Fruit fly (Drosophila melanogaster) whole organism, embryonic: ENCODE results near the gene cana.

ENCODE experiments used
- Awh ChIP-seq: fragments of 200-800 bp; sonication (Bioruptor generic); IDR thresholded peaks from 2 replicates; pipeline ENCODE4, ENCODE4 v1.3.6; 2022; ENCODE audit warnings: missing biosample characterization, missing genetic modification characterization
- B-H2 ChIP-seq: fragments of 200-800 bp; sonication (Bioruptor generic); optimal IDR thresholded peaks from 2 replicates; lab custom pipeline; 2018; ENCODE audit warnings: missing biosample characterization, mild to moderate bottlenecking, missing genetic modification characterization
- Bteb2 ChIP-seq: fragments of 200-800 bp; sonication (Bioruptor generic); optimal IDR thresholded peaks from 2 replicates; lab custom pipeline; 2016; ENCODE audit warnings: missing biosample characterization, missing genetic modification characterization
- C15 ChIP-seq: fragments of 200-800 bp; sonication (Bioruptor generic); IDR thresholded peaks from 3 replicates; pipeline ENCODE4 v1.3.6; 2022; ENCODE audit warnings: missing biosample characterization, missing genetic modification characterization
- CG10209 ChIP-seq: fragments of 200-800 bp; sonication (Bioruptor generic); optimal IDR thresholded peaks from 3 replicates; lab custom pipeline; 2017; ENCODE audit warnings: missing biosample characterization, mild to moderate bottlenecking, missing genetic modification characterization, missing genetic modification reagents
- CG11696 ChIP-seq: fragments of 200-800 bp; sonication (Bioruptor generic); IDR thresholded peaks from 2 replicates; pipeline ENCODE4 v1.3.6; 2022; ENCODE audit warnings: missing biosample characterization, missing genetic modification characterization
- CG12104 ChIP-seq: fragments of 200-800 bp; sonication (Bioruptor generic); optimal IDR thresholded peaks from 3 replicates; lab custom pipeline; 2016; ENCODE audit warnings: missing biosample characterization, missing genetic modification characterization
- CG12155 ChIP-seq: fragments of 200-800 bp; sonication (Bioruptor generic); optimal IDR thresholded peaks from 3 replicates; lab custom pipeline; 2016; ENCODE audit warnings: missing biosample characterization, missing genetic modification characterization
- CG13123 ChIP-seq: fragments of 200-800 bp; sonication (Bioruptor generic); optimal IDR thresholded peaks from 2 replicates; lab custom pipeline; 2016; ENCODE audit warnings: missing biosample characterization, missing genetic modification characterization
- CG13424 ChIP-seq: fragments of 200-800 bp; sonication (Bioruptor generic); optimal IDR thresholded peaks from 2 replicates; lab custom pipeline; 2019; ENCODE audit warnings: missing biosample characterization, mild to moderate bottlenecking, missing genetic modification characterization, moderate library complexity
- CG1603 ChIP-seq: fragments of 200-800 bp; sonication (Bioruptor generic); optimal IDR thresholded peaks from 2 replicates; lab custom pipeline; 2019; ENCODE audit warnings: missing biosample characterization, mild to moderate bottlenecking, missing genetic modification characterization, moderate library complexity
- CG2120 ChIP-seq: fragments of 200-800 bp; sonication (Bioruptor generic); optimal IDR thresholded peaks from 3 replicates; lab custom pipeline; 2016; ENCODE audit warnings: missing biosample characterization, missing genetic modification characterization
- CG2202 ChIP-seq: fragments of 200-800 bp; sonication (Bioruptor generic); optimal IDR thresholded peaks from 2 replicates; lab custom pipeline; 2018; ENCODE audit warnings: missing biosample characterization, mild to moderate bottlenecking, missing genetic modification characterization
- CG31224 ChIP-seq: fragments of 200-800 bp; sonication (Bioruptor generic); IDR thresholded peaks from 2 replicates; pipeline ENCODE4 v1.3.6; 2022; ENCODE audit warnings: missing biosample characterization, missing genetic modification characterization
- CG33557 ChIP-seq: fragments of 200-800 bp; sonication (Bioruptor generic); optimal IDR thresholded peaks from 2 replicates; lab custom pipeline; 2019; ENCODE audit warnings: missing biosample characterization, mild to moderate bottlenecking, missing genetic modification characterization, moderate library complexity
- CG5953 ChIP-seq: fragments of 200-800 bp; sonication (Bioruptor generic); IDR thresholded peaks from 2 replicates; pipeline ENCODE4 v1.3.6; 2022; ENCODE audit warnings: missing biosample characterization, missing genetic modification characterization
- CG6654 ChIP-seq: fragments of 200-800 bp; sonication (Bioruptor generic); optimal IDR thresholded peaks from 2 replicates; lab custom pipeline; 2017; ENCODE audit warnings: missing biosample characterization, mild to moderate bottlenecking, missing genetic modification characterization
- CG8290 ChIP-seq, 3 experiments: fragments of 200-800 bp; sonication (Bioruptor generic); optimal IDR thresholded peaks; 2 replicates each; lab custom pipeline; 2016 to 2019; ENCODE audit warnings: missing biosample characterization in 3 of 3, missing genetic modification characterization in 3 of 3, mild to moderate bottlenecking in 2 of 3, moderate library complexity in 1 of 3
- CG9215 ChIP-seq: fragments of 200-800 bp; sonication (Bioruptor generic); IDR thresholded peaks from 2 replicates; pipeline ENCODE4 v1.3.6; 2022; ENCODE audit warnings: missing biosample characterization, missing genetic modification characterization
- CG9727 ChIP-seq: fragments of 200-800 bp; sonication (Bioruptor generic); optimal IDR thresholded peaks from 3 replicates; lab custom pipeline; 2017; ENCODE audit warnings: missing biosample characterization, mild to moderate bottlenecking, missing genetic modification characterization
- CoRest ChIP-seq: fragments of 200-800 bp; sonication (Bioruptor generic); optimal IDR thresholded peaks from 3 replicates; lab custom pipeline; 2018; ENCODE audit warnings: missing biosample characterization, mild to moderate bottlenecking, missing genetic modification characterization, moderate library complexity
- Dek ChIP-seq: fragments of 200-800 bp; sonication (Bioruptor generic); optimal IDR thresholded peaks from 3 replicates; lab custom pipeline; 2019; ENCODE audit warnings: missing biosample characterization, mild to moderate bottlenecking, missing genetic modification characterization, moderate library complexity
- Eip74EF ChIP-seq, 2 experiments: fragments of 200-800 bp in 1 of 2; fragments of >200 bp in 1 of 2; sonication (Bioruptor generic) in 1 of 2; optimal IDR thresholded peaks; 2 replicates each; lab custom pipeline; 2017 to 2019; ENCODE audit warnings: missing biosample characterization in 2 of 2, missing genetic modification characterization in 2 of 2, mild to moderate bottlenecking in 1 of 2, moderate library complexity in 1 of 2
- Gsc ChIP-seq: fragments of 200-800 bp; sonication (Bioruptor generic); IDR thresholded peaks from 2 replicates; pipeline ENCODE4 v1.3.6; 2022; ENCODE audit warnings: missing biosample characterization, missing genetic modification characterization
- HLH4C ChIP-seq: fragments of 200-800 bp; sonication (Bioruptor generic); IDR thresholded peaks from 3 replicates; pipeline ENCODE4 v1.3.6; 2022; ENCODE audit warnings: missing biosample characterization, missing genetic modification characterization; ENCODE audit not compliant: partially characterized antibody
- Hmx ChIP-seq: fragments of 200-800 bp; sonication (Bioruptor generic); optimal IDR thresholded peaks from 2 replicates; lab custom pipeline; 2016; ENCODE audit warnings: missing biosample characterization, missing genetic modification characterization
- Hr51 ChIP-seq, 2 experiments: fragments of 200-800 bp; sonication (Bioruptor generic); optimal IDR thresholded peaks; 2 replicates in 1 of 2; 3 replicates in 1 of 2; lab custom pipeline; 2016 to 2018; ENCODE audit warnings: missing biosample characterization in 2 of 2, missing genetic modification characterization in 2 of 2, mild to moderate bottlenecking in 1 of 2, moderate library complexity in 1 of 2
- Mes4 ChIP-seq: fragments of 200-800 bp; sonication (Bioruptor generic); optimal IDR thresholded peaks from 2 replicates; lab custom pipeline; 2016; ENCODE audit warnings: missing biosample characterization, missing genetic modification characterization
- Spps ChIP-seq: fragments of 200-800 bp; sonication (Bioruptor generic); optimal IDR thresholded peaks from 2 replicates; lab custom pipeline; 2018; ENCODE audit warnings: missing biosample characterization, mild to moderate bottlenecking, missing genetic modification characterization
- TFAM ChIP-seq: fragments of 200-800 bp; sonication (Bioruptor generic); optimal IDR thresholded peaks from 2 replicates; lab custom pipeline; 2017; ENCODE audit warnings: missing biosample characterization, missing genetic modification characterization, inconsistent platforms
- Trl ChIP-seq, 3 experiments: fragments of >200 bp in 2 of 3; fragments of 200-800 bp in 1 of 3; sonication (Bioruptor generic) in 1 of 3; optimal IDR thresholded peaks; 2 replicates in 1 of 3; 3 replicates in 2 of 3; lab custom pipeline; 2016 to 2017; ENCODE audit warnings: missing biosample characterization in 1 of 3, missing genetic modification characterization in 1 of 3
- Xrp1 ChIP-seq: fragments of 200-800 bp; sonication (Bioruptor generic); IDR thresholded peaks from 2 replicates; pipeline ENCODE4 v1.3.6; 2022; ENCODE audit warnings: missing biosample characterization, missing genetic modification characterization
- ac ChIP-seq: fragments of 200-800 bp; sonication (Bioruptor generic); optimal IDR thresholded peaks from 3 replicates; lab custom pipeline; 2017; ENCODE audit warnings: missing biosample characterization, mild to moderate bottlenecking, missing genetic modification characterization
- bbx ChIP-seq: fragments of 200-800 bp; sonication (Bioruptor generic); IDR thresholded peaks from 2 replicates; pipeline ENCODE4 v1.3.6; 2022; ENCODE audit warnings: missing biosample characterization, missing genetic modification characterization; ENCODE audit not compliant: partially characterized antibody
- cato ChIP-seq: fragments of 200-800 bp; sonication (Bioruptor generic); optimal IDR thresholded peaks from 2 replicates; lab custom pipeline; 2016; ENCODE audit warnings: missing biosample characterization, missing genetic modification characterization, borderline replicate concordance
- fru ChIP-seq: fragments of >200 bp; optimal IDR thresholded peaks from 2 replicates; lab custom pipeline; 2017
- gsb-n ChIP-seq: fragments of 200-800 bp; sonication (Bioruptor generic); optimal IDR thresholded peaks from 3 replicates; lab custom pipeline; 2018; ENCODE audit warnings: missing biosample characterization, mild to moderate bottlenecking, missing genetic modification characterization
- hth ChIP-seq: fragments of >200 bp; optimal IDR thresholded peaks from 2 replicates; lab custom pipeline; 2017; ENCODE audit warnings: inconsistent platforms
- jumu ChIP-seq: fragments of 200-800 bp; sonication (Bioruptor generic); optimal IDR thresholded peaks from 3 replicates; lab custom pipeline; 2016; ENCODE audit warnings: missing biosample characterization, missing genetic modification characterization
- kay ChIP-seq: fragments of 200-800 bp; sonication (Bioruptor generic); optimal IDR thresholded peaks from 2 replicates; lab custom pipeline; 2016; ENCODE audit warnings: missing biosample characterization, missing genetic modification characterization
- odd ChIP-seq: fragments of 200-800 bp; sonication (Bioruptor generic); optimal IDR thresholded peaks from 2 replicates; lab custom pipeline; 2017; ENCODE audit warnings: missing biosample characterization, mild to moderate bottlenecking, missing genetic modification characterization
- pho ChIP-seq: fragments of 200-800 bp; sonication (Bioruptor generic); optimal IDR thresholded peaks from 2 replicates; lab custom pipeline; 2016; ENCODE audit warnings: missing biosample characterization, missing genetic modification characterization
- phol ChIP-seq: fragments of 200-800 bp; sonication (Bioruptor generic); optimal IDR thresholded peaks from 3 replicates; lab custom pipeline; 2018; ENCODE audit warnings: missing biosample characterization, mild to moderate bottlenecking, missing genetic modification characterization, moderate library complexity
- pros ChIP-seq: fragments of 200-800 bp; sonication (Bioruptor generic); optimal IDR thresholded peaks from 3 replicates; lab custom pipeline; 2019; ENCODE audit warnings: missing biosample characterization, mild to moderate bottlenecking, missing genetic modification characterization, moderate library complexity
- seq ChIP-seq: fragments of 200-800 bp; sonication (Bioruptor generic); IDR thresholded peaks from 2 replicates; pipeline ENCODE4 v1.3.6; 2022; ENCODE audit warnings: missing biosample characterization, missing genetic modification characterization
- slou ChIP-seq: fragments of 200-800 bp; sonication (Bioruptor generic); optimal IDR thresholded peaks from 3 replicates; lab custom pipeline; 2016; ENCODE audit warnings: missing biosample characterization, missing genetic modification characterization
- sob ChIP-seq: fragments of 200-800 bp; sonication (Bioruptor generic); IDR thresholded peaks from 2 replicates; pipeline ENCODE4 v1.3.6; 2022; ENCODE audit warnings: missing biosample characterization, missing genetic modification characterization
- trem ChIP-seq: fragments of 200-800 bp; optimal IDR thresholded peaks from 3 replicates; lab custom pipeline; 2019; ENCODE audit warnings: missing biosample characterization, mild to moderate bottlenecking, missing genetic modification characterization, moderate library complexity
- tup ChIP-seq: fragments of 200-800 bp; sonication (Bioruptor generic); optimal IDR thresholded peaks from 2 replicates; lab custom pipeline; 2016; ENCODE audit warnings: missing biosample characterization, mild to moderate bottlenecking, missing genetic modification characterization, moderate library complexity
- wor ChIP-seq: fragments of 200-800 bp; sonication (Bioruptor generic); IDR thresholded peaks from 2 replicates; pipeline ENCODE4 v1.3.6; 2022; ENCODE audit warnings: missing biosample characterization, missing genetic modification characterization

The cana gene

dm6 chr2L:11323917-11324316 lies 54.3 kb downstream of the cana start (continued):
- no peak for TF ChIP-seq odd (GFP tag; lab: Kevin White, UChicago)
- TF ChIP-seq CG8290 (GFP tag; optimal IDR thresholded peaks at IDR 0.05; lab: Kevin White, UChicago), result peak; percentile 8
- peak in 1 of 2 experiments; percentile 62 for TF ChIP-seq CG8290 (tag; optimal IDR thresholded peaks at IDR 0.05; lab: Kevin White, UChicago)
- TF ChIP-seq Hmx (GFP tag; lab: Kevin White, UChicago), result no peak
- no peak for TF ChIP-seq CG12104 (GFP tag; lab: Kevin White, UChicago)
- TF ChIP-seq CG6654, result no peak
- TF ChIP-seq Spps (tag; lab: Kevin White, UChicago), result peak; percentile 11
- no peak for TF ChIP-seq pros
- no peak for TF ChIP-seq CG13123 (GFP tag; lab: Kevin White, UChicago)
- peak; percentile 14 for TF ChIP-seq CG12155 (GFP tag; lab: Kevin White, UChicago)
- TF ChIP-seq trem, result peak; percentile 52
- peak; percentile 43 for TF ChIP-seq CG9727
- no peak for TF ChIP-seq C15 (GFP tag; lab: Robert Waterston, UW)
- no peak for TF ChIP-seq CG2120
- no peak for TF ChIP-seq CG31224
- 0 out of 2 replicates have a peak, but pooled peaks have one; percentile 7 for TF ChIP-seq CG5953 (GFP tag; lab: Robert Waterston, UW)
- peak in 1 of 2 experiments; percentile 64 for TF ChIP-seq Hr51 (GFP tag; optimal IDR thresholded peaks at IDR 0.05; lab: Kevin White, UChicago)
- no peak for TF ChIP-seq kay (GFP tag; lab: Kevin White, UChicago)
- TF ChIP-seq jumu (GFP tag; lab: Kevin White, UChicago), result peak; percentile 46
- TF ChIP-seq CG13424 (tag; lab: Kevin White, UChicago), result peak; percentile 50
- peak; percentile 66; the same call in 1 of the 2 replicates for TF ChIP-seq Awh
- TF ChIP-seq sob (GFP tag; lab: Robert Waterston, UW), result peak; percentile 62
- TF ChIP-seq Dek (tag; lab: Kevin White, UChicago), result no peak
- no peak for TF ChIP-seq slou (GFP tag; lab: Kevin White, UChicago)
- TF ChIP-seq CG9215 (GFP tag; lab: Robert Waterston, UW), result peak; percentile 27; the same call in 1 of the 2 replicates
- 0 out of 2 replicates have a peak, but pooled peaks have one; percentile 30 for TF ChIP-seq Gsc
- no peak for TF ChIP-seq hth (lab: Kevin White, UChicago)
- TF ChIP-seq CG33557 (GFP tag; lab: Kevin White, UChicago), result no peak
- TF ChIP-seq Mes4, result peak; percentile 66
- TF ChIP-seq CG2202, result peak; percentile 46
- no peak for TF ChIP-seq pho
- TF ChIP-seq CG11696, result peak; percentile 72
- no peak for TF ChIP-seq bbx (GFP tag; lab: Robert Waterston, UW)
- TF ChIP-seq gsb-n, result peak; percentile 69
- TF ChIP-seq Eip74EF (GFP tag; optimal IDR thresholded peaks at IDR 0.05; lab: Kevin White, UChicago), result peak in 1 of 2 experiments; percentile 41
- TF ChIP-seq tup, result no peak
- TF ChIP-seq CoRest, result peak; percentile 36
- peak; percentile 86 for TF ChIP-seq CG1603 (tag; lab: Kevin White, UChicago)
- no peak for TF ChIP-seq fru (lab: Kevin White, UChicago)
- TF ChIP-seq B-H2 (GFP tag; lab: Kevin White, UChicago), result no peak
- peak; percentile 83 for TF ChIP-seq Xrp1
- TF ChIP-seq phol (tag; lab: Kevin White, UChicago), result peak; percentile 70
- no peak for TF ChIP-seq wor (GFP tag; lab: Robert Waterston, UW)
- peak; percentile 63 for TF ChIP-seq CG10209
- TF ChIP-seq ac, result peak; percentile 20
- no peak for TF ChIP-seq Trl (optimal IDR thresholded peaks at IDR 0.05; lab: Kevin White, UChicago)
- TF ChIP-seq Trl (GFP tag; optimal IDR thresholded peaks at IDR 0.05; lab: Kevin White, UChicago), result peak; percentile 48
- TF ChIP-seq HLH4C (GFP tag; lab: Robert Waterston, UW), result no peak
- no peak for TF ChIP-seq cato (GFP tag; lab: Kevin White, UChicago)
- TF ChIP-seq seq, result peak; percentile 56
- TF ChIP-seq TFAM (GFP tag; lab: Kevin White, UChicago), result no peak
- peak; percentile 19 for TF ChIP-seq Bteb2 (GFP tag; lab: Kevin White, UChicago)
